Worm (Caenorhabditis elegans) whole organism, L4/young adult: ENCODE measurements around the gene sup-35.

Experiments
- W03F9.2 ChIP-seq: fragments of 150-350 bp; optimal IDR thresholded peaks from 2 replicates; lab custom pipeline; 2014; ENCODE audit warnings: missing biosample characterization, missing genetic modification characterization
- dao-5 ChIP-seq: sonication (generic microtip); optimal IDR thresholded peaks from 2 replicates; lab custom pipeline; 2016; ENCODE audit warnings: missing genotype, missing genetic modification characterization, moderate library complexity, missing compliant biosample characterization
- him-1 ChIP-seq: sonication (generic microtip); optimal IDR thresholded peaks from 2 replicates; lab custom pipeline; 2016; ENCODE audit warnings: missing genotype, missing genetic modification reagents, missing genetic modification characterization, missing compliant biosample characterization

DNA sequence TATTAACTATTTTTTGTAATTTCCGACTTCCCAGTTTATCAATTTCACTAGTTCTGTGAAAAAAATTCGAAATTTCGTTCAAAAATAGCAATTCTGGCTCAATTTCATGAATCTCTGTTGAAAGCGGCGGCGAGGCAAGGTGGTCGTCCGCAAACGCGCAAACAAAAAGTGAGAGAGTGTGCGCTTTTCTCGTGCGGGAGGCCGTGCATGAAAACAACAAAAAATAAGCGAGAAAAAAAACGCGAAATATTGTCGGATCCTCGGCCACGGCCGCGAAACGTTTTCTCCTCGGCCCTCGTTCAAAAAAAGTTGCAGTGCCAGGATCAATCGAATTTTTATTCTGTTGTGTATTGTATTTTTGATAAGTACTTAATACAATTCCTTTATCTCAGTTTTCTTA is 6.3 kb downstream of the sup-35 start:
- TF ChIP-seq him-1 (tag; lab: Kevin White, UChicago) (peak; percentile 31), dao-5 (tag; lab: Kevin White, UChicago) (no peak), W03F9.2 (tag; lab: Kevin White, UChicago) (peak; percentile 9)
